Worm (Caenorhabditis elegans) whole organism, L2 larva: ENCODE results near the gene F49C5.5.

Source experiments
- ama-1 ChIP-seq: fragments of 150-350 bp; optimal IDR thresholded peaks from 2 replicates; lab custom pipeline; 2018; ENCODE audit warnings: inconsistent platforms
- dmd-4 ChIP-seq: sonication (generic microtip); optimal IDR thresholded peaks from 2 replicates; lab custom pipeline; 2017; ENCODE audit warnings: missing biosample characterization, missing genetic modification characterization
- lsy-2 ChIP-seq, 2 experiments: fragments of 150-350 bp in 1 of 2; sonication (generic microtip) in 1 of 2; optimal IDR thresholded peaks; 2 replicates each; lab custom pipeline; 2014 to 2017; ENCODE audit warnings: missing biosample characterization in 2 of 2, missing genetic modification characterization in 2 of 2
- mbf-1 ChIP-seq: sonication (generic microtip); optimal IDR thresholded peaks from 2 replicates; lab custom pipeline; 2017; ENCODE audit warnings: missing biosample characterization, missing genetic modification characterization
- nhr-77 ChIP-seq: fragments of 150-350 bp; optimal IDR thresholded peaks from 2 replicates; lab custom pipeline; 2014; ENCODE audit warnings: missing biosample characterization, missing genetic modification characterization
- sem-4 ChIP-seq: fragments of 150-350 bp; optimal IDR thresholded peaks from 2 replicates; lab custom pipeline; 2014; ENCODE audit warnings: missing biosample characterization, missing genetic modification reagents, missing genetic modification characterization
- unc-55 ChIP-seq: fragments of 150-350 bp; sonication (generic microtip); optimal IDR thresholded peaks from 3 replicates; lab custom pipeline; 2014; ENCODE audit warnings: missing biosample characterization, missing genetic modification reagents, missing genetic modification characterization
- zag-1 ChIP-seq: fragments of 150-350 bp; optimal IDR thresholded peaks from 2 replicates; lab custom pipeline; 2014; ENCODE audit warnings: missing biosample characterization, missing genetic modification characterization

DNA sequence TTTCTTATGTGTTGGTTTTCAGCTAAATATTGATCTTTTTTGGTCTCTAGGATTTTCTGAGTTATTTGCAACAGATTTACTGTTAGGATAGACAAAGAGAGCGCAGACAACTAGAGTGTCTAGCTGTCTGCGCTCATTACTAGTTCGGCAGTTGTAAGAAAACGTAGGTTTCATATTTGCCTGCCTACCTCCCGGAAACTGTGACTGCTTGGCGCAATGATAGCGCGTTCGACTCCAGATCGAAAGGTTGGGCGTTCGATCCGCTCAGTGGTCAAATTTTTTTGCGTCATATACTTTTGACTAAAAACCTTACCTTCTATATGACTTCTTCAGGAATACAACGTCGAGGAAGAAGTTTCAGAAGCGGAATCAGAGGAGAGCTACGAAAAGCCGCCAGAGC, 6.9 kb downstream of the F49C5.5 start:
- TF ChIP-seq nhr-77 (tag; lab: Kevin White, UChicago) (no peak), zag-1 (tag; lab: Kevin White, UChicago) (no peak), sem-4 (tag; lab: Kevin White, UChicago) (no peak), ama-1 (lab: Kevin White, UChicago) (no peak), dmd-4 (tag; lab: Kevin White, UChicago) (no peak), unc-55 (GFP tag; lab: Kevin White, UChicago) (no peak), lsy-2 (tag; optimal IDR thresholded peaks at IDR 0.05; lab: Kevin White, UChicago) (no peak), mbf-1 (tag; lab: Kevin White, UChicago) (no peak)
